Worm (Caenorhabditis elegans): ENCODE results near the gene F23B2.10.

Gene F23B2.10

ce11 chrIV:9196755-9197154 lies 42.6 kb upstream of the F23B2.10 start (continued):
- TF ChIP-seq nhr-90 (tag; optimal IDR thresholded peaks at IDR 0.05; ENCODE audit: poor library complexity): peak; percentile 18
- TF ChIP-seq ztf-4 (tag; optimal IDR thresholded peaks at IDR 0.05): peak; percentile 39
- TF ChIP-seq zag-1 (tag; optimal IDR thresholded peaks at IDR 0.05): no peak
- no peak for TF ChIP-seq alr-1 (tag; optimal IDR thresholded peaks at IDR 0.05; ENCODE audit: borderline replicate concordance)
- TF ChIP-seq lir-3 (tag; optimal IDR thresholded peaks at IDR 0.05; ENCODE audit: poor library complexity): peak; percentile 16
- TF ChIP-seq isw-1 (GFP tag; IDR thresholded peaks at IDR 0.05): peak; percentile 37
- peak; percentile 30 for TF ChIP-seq ces-1 (GFP tag; optimal IDR thresholded peaks at IDR 0.05)
- TF ChIP-seq efl-1 (optimal IDR thresholded peaks at IDR 0.05): peak; percentile 61 to 70
- TF ChIP-seq efl-1 (GFP tag; optimal IDR thresholded peaks at IDR 0.05 in 1 of 2): peak; percentile 35 to 93
- TF ChIP-seq pax-3 (tag; optimal IDR thresholded peaks at IDR 0.05): no peak
- TF ChIP-seq lin-35 (GFP tag; optimal IDR thresholded peaks at IDR 0.05): peak; percentile 23 to 60
- TF ChIP-seq ama-1 (optimal IDR thresholded peaks at IDR 0.05): no peak
- TF ChIP-seq xbp-1 (tag; optimal IDR thresholded peaks at IDR 0.05): peak; percentile 51
- peak; percentile 19 to 59 (median 49) for TF ChIP-seq ceh-82 (tag; optimal IDR thresholded peaks at IDR 0.05)
- TF ChIP-seq lin-15B (tag; optimal IDR thresholded peaks at IDR 0.05): peak; percentile 1
- TF ChIP-seq nhr-77 (tag; optimal IDR thresholded peaks at IDR 0.05): peak; percentile 41
- TF ChIP-seq nhr-19 (GFP tag; conservative IDR thresholded peaks at IDR 0.05): peak; percentile 55
- peak; percentile 72 for TF ChIP-seq jun-1 (tag; optimal IDR thresholded peaks at IDR 0.05)
- TF ChIP-seq elt-3 (tag; optimal IDR thresholded peaks at IDR 0.05): no peak
- TF ChIP-seq lin-13 (GFP tag; optimal IDR thresholded peaks at IDR 0.05): no peak
- TF ChIP-seq tbx-2 (tag; optimal IDR thresholded peaks at IDR 0.05): peak; percentile 77
- peak; percentile 73 for TF ChIP-seq fkh-8 (tag; optimal IDR thresholded peaks at IDR 0.05)
- TF ChIP-seq mef-2 (tag; optimal IDR thresholded peaks at IDR 0.05): peak; percentile 41
- no peak for TF ChIP-seq tlp-1 (tag; optimal IDR thresholded peaks at IDR 0.05)
- peak; percentile 65 for TF ChIP-seq nhr-20 (tag; optimal IDR thresholded peaks at IDR 0.05)
- peak; percentile 56 for TF ChIP-seq snpc-4 (tag; optimal IDR thresholded peaks at IDR 0.05)
- peak; percentile 54 for TF ChIP-seq swsn-7 (tag; optimal IDR thresholded peaks at IDR 0.05)
- no peak for TF ChIP-seq hlh-17 (GFP tag; optimal IDR thresholded peaks at IDR 0.05; ENCODE audit: borderline replicate concordance)
- peak; percentile 55 to 71 for TF ChIP-seq lsy-2 (tag; optimal IDR thresholded peaks at IDR 0.05)
- peak; percentile 37 for TF ChIP-seq mep-1 (tag; optimal IDR thresholded peaks at IDR 0.05)
- TF ChIP-seq nhr-71 (tag; optimal IDR thresholded peaks at IDR 0.05): peak; percentile 80
- TF ChIP-seq elt-2 (tag; optimal IDR thresholded peaks at IDR 0.05): peak; percentile 8
- TF ChIP-seq dpl-1 (GFP tag; optimal IDR thresholded peaks at IDR 0.05): peak in 1 of 3 experiments; percentile 25
- TF ChIP-seq fkh-10 (GFP tag; optimal IDR thresholded peaks at IDR 0.05): peak; percentile 91

ce11 chrIV:9196023-9196636 lies 42.0 kb upstream of the F23B2.10 start:
- TF ChIP-seq lin-14 (GFP tag; optimal IDR thresholded peaks at IDR 0.05): peak; percentile 23
- peak; percentile 95 for TF ChIP-seq nhr-19 (GFP tag; conservative IDR thresholded peaks at IDR 0.05)
- TF ChIP-seq isw-1 (GFP tag; IDR thresholded peaks at IDR 0.05): peak; percentile 82
- TF ChIP-seq nhr-71 (tag; optimal IDR thresholded peaks at IDR 0.05): peak; percentile 46
- peak; percentile 93 for TF ChIP-seq mab-9 (GFP tag; IDR thresholded peaks at IDR 0.05)
- peak; percentile 30 for TF ChIP-seq rnt-1 (tag; optimal IDR thresholded peaks at IDR 0.05)
- TF ChIP-seq nhr-85 (tag): peak; percentile 82
- peak; percentile 22 to 51 for TF ChIP-seq lsy-2 (tag; optimal IDR thresholded peaks at IDR 0.05)
- peak; percentile 22 for TF ChIP-seq nhr-20 (tag; optimal IDR thresholded peaks at IDR 0.05)
- TF ChIP-seq ceh-88 (GFP tag; IDR thresholded peaks at IDR 0.05): peak; percentile 86
- TF ChIP-seq grh-1 (GFP tag; IDR thresholded peaks at IDR 0.05): peak; percentile 99
- peak; percentile 10 to 18 for TF ChIP-seq efl-1 (optimal IDR thresholded peaks at IDR 0.05)
- TF ChIP-seq efl-1 (GFP tag; optimal IDR thresholded peaks at IDR 0.05 in 1 of 2): peak in 1 of 2 experiments; percentile 95
- peak; percentile 10 for TF ChIP-seq pax-3 (tag; optimal IDR thresholded peaks at IDR 0.05)
- TF ChIP-seq nhr-90 (tag; optimal IDR thresholded peaks at IDR 0.05; ENCODE audit: poor library complexity): peak; percentile 53
- peak in 1 of 2 experiments; percentile 20 for TF ChIP-seq lin-35 (GFP tag; optimal IDR thresholded peaks at IDR 0.05)
- TF ChIP-seq unc-98 (GFP tag; IDR thresholded peaks at IDR 0.05): peak; percentile 8; the same call in 1 of the 2 replicates
- TF ChIP-seq F16B12.6 (tag; optimal IDR thresholded peaks at IDR 0.05): peak; percentile 73

Data from whole organism, L1 larva.